Fruit fly (Drosophila melanogaster) whole organism, embryonic: ENCODE measurements around the gene Dred.

ENCODE experiments used
- ATbp ChIP-seq: fragments of 200-800 bp; sonication (Bioruptor generic); optimal IDR thresholded peaks from 2 replicates; lab custom pipeline; 2017; ENCODE audit warnings: missing biosample characterization, mild to moderate bottlenecking, missing genetic modification characterization, missing genetic modification reagents
- Antp ChIP-seq: fragments of 200-800 bp; sonication (Bioruptor generic); optimal IDR thresholded peaks from 3 replicates; lab custom pipeline; 2016; ENCODE audit warnings: missing biosample characterization, missing genetic modification characterization
- Atf3 ChIP-seq: fragments of 200-800 bp; sonication (Bioruptor generic); optimal IDR thresholded peaks from 3 replicates; lab custom pipeline; 2016; ENCODE audit warnings: missing biosample characterization, missing genetic modification characterization
- Awh ChIP-seq: fragments of 200-800 bp; sonication (Bioruptor generic); IDR thresholded peaks from 2 replicates; pipeline ENCODE4, ENCODE4 v1.3.6; 2022; ENCODE audit warnings: missing biosample characterization, missing genetic modification characterization
- BEAF-32 ChIP-seq: fragments of 200-800 bp; sonication (Bioruptor generic); optimal IDR thresholded peaks from 3 replicates; lab custom pipeline; 2017; ENCODE audit warnings: missing biosample characterization, missing genetic modification characterization, mild to moderate bottlenecking, moderate library complexity, missing genetic modification reagents
- CG10274 ChIP-seq: fragments of 200-800 bp; sonication (Bioruptor generic); optimal IDR thresholded peaks from 3 replicates; lab custom pipeline; 2017; ENCODE audit warnings: missing biosample characterization, mild to moderate bottlenecking, missing genetic modification characterization
- CG10565 ChIP-seq: fragments of 200-800 bp; sonication (Bioruptor generic); optimal IDR thresholded peaks from 3 replicates; lab custom pipeline; 2016; ENCODE audit warnings: missing biosample characterization, mild to moderate bottlenecking, missing genetic modification characterization
- CG10654 ChIP-seq: fragments of 200-800 bp; sonication (Bioruptor generic); optimal IDR thresholded peaks from 2 replicates; lab custom pipeline; 2016; ENCODE audit warnings: missing biosample characterization, missing genetic modification characterization
- CG10959 ChIP-seq: fragments of 200-800 bp; sonication (Bioruptor generic); IDR thresholded peaks from 2 replicates; pipeline ENCODE4 v1.3.6; 2022; ENCODE audit warnings: missing biosample characterization, missing genetic modification characterization
- CG11247 ChIP-seq: fragments of 200-800 bp; sonication (Bioruptor generic); IDR thresholded peaks from 2 replicates; pipeline ENCODE4 v1.3.6; 2022; ENCODE audit warnings: missing biosample characterization, missing genetic modification characterization
- CG17186 ChIP-seq: fragments of 200-800 bp; sonication (Bioruptor generic); optimal IDR thresholded peaks from 3 replicates; lab custom pipeline; 2017; ENCODE audit warnings: missing biosample characterization, missing genetic modification reagents, missing genetic modification characterization
- CG18011 ChIP-seq: fragments of 200-800 bp; sonication (Bioruptor generic); optimal IDR thresholded peaks from 2 replicates; lab custom pipeline; 2017; ENCODE audit warnings: missing biosample characterization, missing genetic modification characterization, mild to moderate bottlenecking, moderate library complexity, missing genotype
- CG18599 ChIP-seq: fragments of 200-800 bp; sonication (Bioruptor generic); optimal IDR thresholded peaks from 3 replicates; lab custom pipeline; 2017; ENCODE audit warnings: missing biosample characterization, missing genetic modification characterization, mild to moderate bottlenecking, moderate library complexity, missing genetic modification reagents
- CG33557 ChIP-seq: fragments of 200-800 bp; sonication (Bioruptor generic); optimal IDR thresholded peaks from 2 replicates; lab custom pipeline; 2019; ENCODE audit warnings: missing biosample characterization, mild to moderate bottlenecking, missing genetic modification characterization, moderate library complexity
- CG34422 ChIP-seq: fragments of 200-800 bp; sonication (Bioruptor generic); IDR thresholded peaks from 3 replicates; pipeline ENCODE4 v1.3.6; 2022; ENCODE audit warnings: missing biosample characterization, missing genetic modification characterization
- CG5180 ChIP-seq: fragments of 200-800 bp; sonication (Bioruptor generic); optimal IDR thresholded peaks from 3 replicates; lab custom pipeline; 2017; ENCODE audit warnings: missing biosample characterization, missing genetic modification characterization, mild to moderate bottlenecking, moderate library complexity, missing genetic modification reagents
- CG6175 ChIP-seq: fragments of 200-800 bp; sonication (Bioruptor generic); IDR thresholded peaks from 3 replicates; pipeline ENCODE4 v1.3.6; 2022; ENCODE audit warnings: missing biosample characterization, missing genetic modification characterization
- CG6683 ChIP-seq: fragments of 200-800 bp; sonication (Bioruptor generic); optimal IDR thresholded peaks from 2 replicates; lab custom pipeline; 2017; ENCODE audit warnings: missing biosample characterization, mild to moderate bottlenecking, missing genetic modification characterization, missing genetic modification reagents
- CG7786 ChIP-seq: fragments of 200-800 bp; sonication (Bioruptor generic); optimal IDR thresholded peaks from 2 replicates; lab custom pipeline; 2016; ENCODE audit warnings: missing biosample characterization, missing genetic modification characterization
- CG7839 ChIP-seq: fragments of 200-800 bp; sonication (Bioruptor generic); optimal IDR thresholded peaks from 3 replicates; lab custom pipeline; 2018; ENCODE audit warnings: missing biosample characterization, mild to moderate bottlenecking, missing genetic modification characterization, moderate library complexity
- CG7963 ChIP-seq: fragments of 200-800 bp; sonication (Bioruptor generic); IDR thresholded peaks from 3 replicates; pipeline ENCODE4 v1.3.6; 2022; ENCODE audit warnings: missing biosample characterization, missing genetic modification characterization; ENCODE audit not compliant: partially characterized antibody
- CG8281 ChIP-seq: fragments of 200-800 bp; sonication (Bioruptor generic); optimal IDR thresholded peaks from 2 replicates; lab custom pipeline; 2018; ENCODE audit warnings: missing biosample characterization, mild to moderate bottlenecking, missing genetic modification characterization, moderate library complexity
- CG9215 ChIP-seq: fragments of 200-800 bp; sonication (Bioruptor generic); IDR thresholded peaks from 2 replicates; pipeline ENCODE4 v1.3.6; 2022; ENCODE audit warnings: missing biosample characterization, missing genetic modification characterization
- CTCF ChIP-seq: fragments of 200-800 bp; sonication (Bioruptor generic); optimal IDR thresholded peaks from 2 replicates; lab custom pipeline; 2017; ENCODE audit warnings: missing biosample characterization, mild to moderate bottlenecking, missing genetic modification characterization, moderate library complexity
- Dek ChIP-seq: fragments of 200-800 bp; sonication (Bioruptor generic); optimal IDR thresholded peaks from 3 replicates; lab custom pipeline; 2019; ENCODE audit warnings: missing biosample characterization, mild to moderate bottlenecking, missing genetic modification characterization, moderate library complexity
- Doc3 ChIP-seq: fragments of 200-800 bp; sonication (Bioruptor generic); IDR thresholded peaks from 3 replicates; pipeline ENCODE4 v1.3.6; 2022; ENCODE audit warnings: missing biosample characterization, missing genetic modification characterization; ENCODE audit not compliant: partially characterized antibody
- HLHmδ ChIP-seq: fragments of 200-800 bp; sonication (Bioruptor generic); optimal IDR thresholded peaks from 2 replicates; lab custom pipeline; 2018; ENCODE audit warnings: missing biosample characterization, mild to moderate bottlenecking, missing genetic modification characterization, moderate library complexity
- HmgZ ChIP-seq: fragments of 200-800 bp; sonication (Bioruptor generic); optimal IDR thresholded peaks from 2 replicates; lab custom pipeline; 2018; ENCODE audit warnings: missing biosample characterization, mild to moderate bottlenecking, missing genetic modification characterization
- Hmr ChIP-seq: fragments of 200-800 bp; sonication (Bioruptor generic); optimal IDR thresholded peaks from 3 replicates; lab custom pipeline; 2017; ENCODE audit warnings: mild to moderate bottlenecking, missing biosample characterization, missing genetic modification reagents, missing genetic modification characterization
- TFAM ChIP-seq: fragments of 200-800 bp; sonication (Bioruptor generic); optimal IDR thresholded peaks from 2 replicates; lab custom pipeline; 2017; ENCODE audit warnings: missing biosample characterization, missing genetic modification characterization, inconsistent platforms
- ab ChIP-seq: fragments of 200-800 bp; sonication (Bioruptor generic); optimal IDR thresholded peaks from 2 replicates; lab custom pipeline; 2016; ENCODE audit warnings: missing biosample characterization, missing genetic modification characterization
- cad ChIP-seq: fragments of >200 bp; optimal IDR thresholded peaks from 2 replicates; lab custom pipeline; 2017; ENCODE audit warnings: missing biosample characterization, missing genetic modification characterization
- corto ChIP-seq: fragments of 200-800 bp; sonication (Bioruptor generic); optimal IDR thresholded peaks from 2 replicates; lab custom pipeline; 2016; ENCODE audit warnings: missing biosample characterization, mild to moderate bottlenecking, missing genetic modification characterization, moderate library complexity
- croc ChIP-seq: fragments of 200-800 bp; sonication (Bioruptor generic); conservative IDR thresholded peaks from 3 replicates; pipeline ENCODE4 v1.3.6; 2022; ENCODE audit warnings: missing biosample characterization, missing genetic modification characterization
- gcm ChIP-seq: fragments of 200-800 bp; sonication (Bioruptor generic); optimal IDR thresholded peaks from 2 replicates; lab custom pipeline; 2019; ENCODE audit warnings: missing biosample characterization, mild to moderate bottlenecking, missing genetic modification characterization, moderate library complexity
- ken ChIP-seq: fragments of 200-800 bp; sonication (Bioruptor generic); IDR thresholded peaks from 3 replicates; pipeline ENCODE4 v1.3.6; 2022; ENCODE audit warnings: missing biosample characterization, missing genetic modification characterization
- lbe ChIP-seq: fragments of 200-800 bp; sonication (Bioruptor generic); optimal IDR thresholded peaks from 2 replicates; lab custom pipeline; 2016; ENCODE audit warnings: missing biosample characterization, mild to moderate bottlenecking, missing genetic modification characterization
- lilli ChIP-seq: fragments of 200-800 bp; sonication (Bioruptor generic); optimal IDR thresholded peaks from 3 replicates; lab custom pipeline; 2016; ENCODE audit warnings: missing biosample characterization, missing genetic modification characterization
- nau ChIP-seq: fragments of 200-800 bp; sonication (Bioruptor generic); optimal IDR thresholded peaks from 3 replicates; lab custom pipeline; 2017; ENCODE audit warnings: missing biosample characterization, mild to moderate bottlenecking, missing genetic modification characterization, missing genetic modification reagents
- nom ChIP-seq: fragments of 200-800 bp; sonication (Bioruptor generic); optimal IDR thresholded peaks from 2 replicates; lab custom pipeline; 2017; ENCODE audit warnings: missing biosample characterization, missing genetic modification characterization, mild to moderate bottlenecking, moderate library complexity, missing genetic modification reagents
- pho ChIP-seq: fragments of 200-800 bp; sonication (Bioruptor generic); optimal IDR thresholded peaks from 2 replicates; lab custom pipeline; 2016; ENCODE audit warnings: missing biosample characterization, missing genetic modification characterization
- phol ChIP-seq: fragments of 200-800 bp; sonication (Bioruptor generic); optimal IDR thresholded peaks from 3 replicates; lab custom pipeline; 2018; ENCODE audit warnings: missing biosample characterization, mild to moderate bottlenecking, missing genetic modification characterization, moderate library complexity
- pum ChIP-seq: fragments of 200-800 bp; sonication (Bioruptor generic); optimal IDR thresholded peaks from 2 replicates; lab custom pipeline; 2016; ENCODE audit warnings: missing biosample characterization, missing genetic modification characterization
- pzg ChIP-seq: fragments of 200-800 bp; sonication (Bioruptor generic); optimal IDR thresholded peaks from 3 replicates; lab custom pipeline; 2018; ENCODE audit warnings: missing biosample characterization, mild to moderate bottlenecking, missing genetic modification characterization, moderate library complexity
- row ChIP-seq: fragments of 200-800 bp; sonication (Bioruptor generic); IDR thresholded peaks from 3 replicates; pipeline ENCODE4 v1.3.6; 2022; ENCODE audit warnings: missing biosample characterization, missing genetic modification characterization
- unc-4 ChIP-seq: fragments of 200-800 bp; sonication (Bioruptor generic); IDR thresholded peaks from 2 replicates; pipeline ENCODE4 v1.3.6; 2022; ENCODE audit warnings: missing biosample characterization, missing genetic modification characterization; ENCODE audit not compliant: partially characterized antibody
- unpg ChIP-seq: fragments of 200-800 bp; sonication (Bioruptor generic); optimal IDR thresholded peaks from 3 replicates; lab custom pipeline; 2018; ENCODE audit warnings: missing biosample characterization, mild to moderate bottlenecking, missing genetic modification characterization, moderate library complexity
- wek ChIP-seq: fragments of 200-800 bp; sonication (Bioruptor generic); optimal IDR thresholded peaks from 3 replicates; lab custom pipeline; 2018; ENCODE audit warnings: missing biosample characterization, mild to moderate bottlenecking, missing genetic modification characterization, moderate library complexity
- wor ChIP-seq: fragments of 200-800 bp; sonication (Bioruptor generic); IDR thresholded peaks from 2 replicates; pipeline ENCODE4 v1.3.6; 2022; ENCODE audit warnings: missing biosample characterization, missing genetic modification characterization
- zfh1 ChIP-seq: fragments of 200-800 bp; sonication (Bioruptor generic); IDR thresholded peaks from 3 replicates; pipeline ENCODE4 v1.3.6; 2022; ENCODE audit warnings: missing biosample characterization, missing genetic modification characterization

Gene Dred

dm6 chr3L:19560695-19561246, 16.8 kb upstream of the Dred start (continued):
- TF ChIP-seq CG7786 (GFP tag; lab: Kevin White, UChicago) = peak; percentile 89
- peak; percentile 98 for TF ChIP-seq lbe (GFP tag; lab: Kevin White, UChicago)
- TF ChIP-seq pum (GFP tag; lab: Kevin White, UChicago) = peak; percentile 94
- peak; percentile 75 for TF ChIP-seq ab (GFP tag; lab: Kevin White, UChicago)
- TF ChIP-seq CG18011 (GFP tag; lab: Kevin White, UChicago) = peak; percentile 68
- peak; percentile 96 for TF ChIP-seq row (GFP tag; lab: Robert Waterston, UW)
- TF ChIP-seq zfh1 = peak; percentile 98
- peak; percentile 88 for TF ChIP-seq Antp (GFP tag; lab: Kevin White, UChicago)
- TF ChIP-seq TFAM (GFP tag; lab: Kevin White, UChicago) = peak; percentile 70
- TF ChIP-seq wor = peak; percentile 89
- peak; percentile 89 for TF ChIP-seq Atf3 (GFP tag; lab: Kevin White, UChicago)
- TF ChIP-seq CG18599 (GFP tag; lab: Kevin White, UChicago) = peak; percentile 94
- peak; percentile 93 for TF ChIP-seq CG11247 (GFP tag; lab: Robert Waterston, UW)
- TF ChIP-seq CG8281 (tag; lab: Kevin White, UChicago) = peak; percentile 82
- peak; percentile 93 for TF ChIP-seq croc (GFP tag; lab: Robert Waterston, UW)
- TF ChIP-seq CG7839 (tag; lab: Kevin White, UChicago) = peak; percentile 97
- peak; percentile 76 for TF ChIP-seq wek (GFP tag; lab: Kevin White, UChicago)
- TF ChIP-seq corto = peak; percentile 92
- TF ChIP-seq CG10565 (GFP tag; lab: Kevin White, UChicago) = peak; percentile 83
- TF ChIP-seq CG7963 (GFP tag; lab: Robert Waterston, UW) = no peak
- peak; percentile 77 for TF ChIP-seq CG6683 (GFP tag; lab: Kevin White, UChicago)
- TF ChIP-seq CG33557 (GFP tag; lab: Kevin White, UChicago) = peak; percentile 97
- TF ChIP-seq CG5180 = peak; percentile 81
- peak; percentile 47 for TF ChIP-seq CTCF
- peak; percentile 93 for TF ChIP-seq ken (GFP tag; lab: Robert Waterston, UW)
- peak; percentile 77 for TF ChIP-seq CG17186 (GFP tag; lab: Kevin White, UChicago)
- TF ChIP-seq CG10959 (GFP tag; lab: Robert Waterston, UW) = peak; percentile 95
- TF ChIP-seq nom (GFP tag; lab: Kevin White, UChicago) = peak; percentile 98
- TF ChIP-seq BEAF-32 (GFP tag; lab: Kevin White, UChicago) = peak; percentile 10
- peak; percentile 93 for TF ChIP-seq ATbp (GFP tag; lab: Kevin White, UChicago)
- peak; percentile 97 for TF ChIP-seq unpg (GFP tag; lab: Kevin White, UChicago)
- TF ChIP-seq Doc3 (GFP tag; lab: Robert Waterston, UW) = no peak
- peak; percentile 87 for TF ChIP-seq CG9215 (GFP tag; lab: Robert Waterston, UW)
- TF ChIP-seq gcm (GFP tag; lab: Kevin White, UChicago) = peak; percentile 95
- peak; percentile 95 for TF ChIP-seq HmgZ (tag; lab: Kevin White, UChicago)
- peak; percentile 94 for TF ChIP-seq CG10654 (GFP tag; lab: Kevin White, UChicago)
- peak; percentile 95 for TF ChIP-seq phol
- no peak for TF ChIP-seq cad (GFP tag; lab: Kevin White, UChicago)
- peak; percentile 88 for TF ChIP-seq nau (GFP tag; lab: Kevin White, UChicago)
- peak; percentile 97 for TF ChIP-seq lilli (GFP tag; lab: Kevin White, UChicago)
- TF ChIP-seq CG6175 (GFP tag; lab: Robert Waterston, UW) = peak; percentile 91
- peak; percentile 96 for TF ChIP-seq CG34422 (GFP tag; lab: Robert Waterston, UW)
- TF ChIP-seq pho (GFP tag; lab: Kevin White, UChicago) = peak; percentile 90
- TF ChIP-seq unc-4 (GFP tag; lab: Robert Waterston, UW) = no peak
- no peak for TF ChIP-seq pzg (GFP tag; lab: Kevin White, UChicago)
- TF ChIP-seq CG10274 (GFP tag; lab: Kevin White, UChicago) = peak; percentile 96
- peak; percentile 93 for TF ChIP-seq Dek
- TF ChIP-seq Awh (GFP tag; lab: Robert Waterston, UW) = peak; percentile 94
- no peak for TF ChIP-seq HLHmδ (GFP tag; lab: Kevin White, UChicago)
- peak; percentile 93 for TF ChIP-seq Hmr (GFP tag; lab: Kevin White, UChicago)
